Worm (Caenorhabditis elegans) whole organism, L4 larva: ENCODE data around the gene str-252.
A peak's percentile ranks its signal among the peaks of the same experiment; 100 is the strongest.

Experiments used
- F37D6.2 ChIP-seq: sonication (generic microtip); optimal IDR thresholded peaks from 2 replicates; lab custom pipeline; 2016; ENCODE audit warnings: mild to moderate bottlenecking, missing genetic modification characterization, missing compliant biosample characterization
- T20F7.1 ChIP-seq: fragments of 200-800 bp; sonication (Bioruptor generic); optimal IDR thresholded peaks from 2 replicates; lab custom pipeline; 2018; ENCODE audit warnings: mild to moderate bottlenecking, missing genetic modification characterization, missing compliant biosample characterization
- T26A8.4 ChIP-seq: fragments of 200-800 bp; sonication (Bioruptor generic); IDR thresholded peaks from 2 replicates; pipeline ENCODE4 v1.3.6; 2022; ENCODE audit warnings: missing genetic modification characterization, missing compliant biosample characterization
- Y75B8A.6 ChIP-seq: fragments of 200-800 bp; sonication (Bioruptor generic); IDR thresholded peaks from 2 replicates; pipeline ENCODE4 v1.3.6; 2022; ENCODE audit warnings: missing genetic modification reagents, missing genetic modification characterization, missing compliant biosample characterization
- aha-1 ChIP-seq: fragments of 150-350 bp; peaks from one replicate; lab custom pipeline; 2014; ENCODE audit warnings: missing biosample characterization, missing genetic modification characterization
- aly-2 ChIP-seq: sonication (generic microtip); optimal IDR thresholded peaks from 2 replicates; lab custom pipeline; 2018; ENCODE audit warnings: missing biosample characterization, missing genetic modification characterization
- ama-1 ChIP-seq: fragments of 150-350 bp; optimal IDR thresholded peaks from 2 replicates; lab custom pipeline; 2014; ENCODE audit warnings: inconsistent platforms, mixed read lengths
- arid-1 ChIP-seq: fragments of 200-800 bp; sonication (Bioruptor generic); conservative IDR thresholded peaks from 2 replicates; pipeline ENCODE4 v1.3.6; 2022; ENCODE audit warnings: missing genetic modification reagents, missing genetic modification characterization, missing compliant biosample characterization
- ceh-28 ChIP-seq: fragments of 150-350 bp; optimal IDR thresholded peaks from 2 replicates; lab custom pipeline; 2014; ENCODE audit warnings: missing biosample characterization, missing genetic modification reagents, missing genetic modification characterization
- ceh-44 ChIP-seq: fragments of 200-800 bp; sonication (Bioruptor generic); IDR thresholded peaks from 2 replicates; pipeline ENCODE4 v1.3.6; 2022; ENCODE audit warnings: missing genetic modification reagents, missing genetic modification characterization, missing compliant biosample characterization
- ceh-82 ChIP-seq: sonication (generic microtip); optimal IDR thresholded peaks from 2 replicates; lab custom pipeline; 2017; ENCODE audit warnings: missing biosample characterization, missing genetic modification characterization
- daf-8 ChIP-seq: fragments of 200-800 bp; sonication (Bioruptor generic); IDR thresholded peaks from 2 replicates; pipeline ENCODE4 v1.3.6; 2022; ENCODE audit warnings: missing genetic modification characterization, missing compliant biosample characterization
- dmd-6 ChIP-seq: fragments of 200-800 bp; sonication (Bioruptor generic); IDR thresholded peaks from 2 replicates; pipeline ENCODE4 v1.3.6; 2022; ENCODE audit warnings: missing genetic modification reagents, missing genetic modification characterization, missing compliant biosample characterization
- gei-8 ChIP-seq: fragments of 200-800 bp; sonication (Bioruptor generic); optimal IDR thresholded peaks from 2 replicates; lab custom pipeline; 2018; ENCODE audit warnings: mild to moderate bottlenecking, missing genetic modification characterization, missing compliant biosample characterization
- hif-1 ChIP-seq, 2 experiments: sonication (generic microtip); optimal IDR thresholded peaks; 2 replicates each; lab custom pipeline; 2016 to 2017; ENCODE audit warnings: missing compliant biosample characterization in 2 of 2, missing genetic modification characterization in 2 of 2, missing genetic modification reagents in 2 of 2, missing genotype in 2 of 2, mild to moderate bottlenecking in 1 of 2
- hlh-30 ChIP-seq: sonication (generic microtip); optimal IDR thresholded peaks from 2 replicates; lab custom pipeline; 2017; ENCODE audit warnings: antibody characterized with exemption, mild to moderate bottlenecking, missing genetic modification characterization, missing compliant biosample characterization; ENCODE audit not compliant: insufficient read depth
- lim-7 ChIP-seq: fragments of 200-800 bp; sonication (Bioruptor generic); IDR thresholded peaks from 2 replicates; pipeline ENCODE4 v1.3.6; 2022; ENCODE audit warnings: missing genetic modification characterization, missing compliant biosample characterization
- lin-39 ChIP-seq: fragments of 150-350 bp; optimal IDR thresholded peaks from 2 replicates; lab custom pipeline; 2014; ENCODE audit warnings: missing biosample characterization, missing genetic modification reagents, missing genetic modification characterization
- mdl-1 ChIP-seq, 2 experiments: fragments of 150-350 bp in 1 of 2; sonication (generic microtip) in 1 of 2; optimal IDR thresholded peaks; 2 replicates each; lab custom pipeline; 2014 to 2017; ENCODE audit warnings: missing biosample characterization in 2 of 2, missing genetic modification characterization in 2 of 2
- mdt-29 ChIP-seq: fragments of 200-800 bp; sonication (Bioruptor generic); IDR thresholded peaks from 2 replicates; pipeline ENCODE4 v1.3.6; 2022; ENCODE audit warnings: missing genetic modification reagents, missing genetic modification characterization, missing compliant biosample characterization
- mes-2 ChIP-seq: sonication (generic microtip); optimal IDR thresholded peaks from 2 replicates; lab custom pipeline; 2016; ENCODE audit warnings: missing genotype, mild to moderate bottlenecking, missing genetic modification characterization, missing compliant biosample characterization; ENCODE audit not compliant: poor library complexity, severe bottlenecking
- mxl-2 ChIP-seq: fragments of 200-800 bp; sonication (Bioruptor generic); conservative IDR thresholded peaks from 2 replicates; pipeline ENCODE4 v1.3.6; 2022; ENCODE audit warnings: missing genetic modification reagents, missing genetic modification characterization, missing compliant biosample characterization
- nhr-10 ChIP-seq: fragments of 150-350 bp; optimal IDR thresholded peaks from 2 replicates; lab custom pipeline; 2014; ENCODE audit warnings: missing biosample characterization, missing genetic modification characterization
- nhr-102 ChIP-seq: sonication (generic microtip); optimal IDR thresholded peaks from 2 replicates; lab custom pipeline; 2016; ENCODE audit warnings: mild to moderate bottlenecking, missing genetic modification characterization, moderate library complexity, missing compliant biosample characterization
- nhr-11 ChIP-seq: fragments of 150-350 bp; optimal IDR thresholded peaks from 2 replicates; lab custom pipeline; 2014; ENCODE audit warnings: missing biosample characterization, missing genetic modification characterization
- nhr-28 ChIP-seq: fragments of 150-350 bp; optimal IDR thresholded peaks from 2 replicates; lab custom pipeline; 2014; ENCODE audit warnings: missing biosample characterization, missing genetic modification characterization
- nhr-77 ChIP-seq: fragments of 150-350 bp; optimal IDR thresholded peaks from 2 replicates; lab custom pipeline; 2014; ENCODE audit warnings: missing biosample characterization, missing genetic modification characterization
- php-3 ChIP-seq: fragments of 200-800 bp; sonication (Bioruptor generic); IDR thresholded peaks from 2 replicates; pipeline ENCODE4 v1.3.6; 2022; ENCODE audit warnings: missing genetic modification reagents, missing genetic modification characterization, missing compliant biosample characterization
- pqm-1 ChIP-seq: sonication (generic microtip); optimal IDR thresholded peaks from 2 replicates; lab custom pipeline; 2017; ENCODE audit warnings: missing biosample characterization, missing genetic modification characterization
- skn-1 ChIP-seq: fragments of 150-350 bp; optimal IDR thresholded peaks from 2 replicates; lab custom pipeline; 2014; ENCODE audit warnings: missing biosample characterization, missing genetic modification characterization
- snpc-4 ChIP-seq: fragments of 150-350 bp; optimal IDR thresholded peaks from 2 replicates; lab custom pipeline; 2014; ENCODE audit warnings: missing biosample characterization, missing genetic modification characterization
- unc-130 ChIP-seq: sonication (generic microtip); optimal IDR thresholded peaks from 2 replicates; lab custom pipeline; 2016; ENCODE audit warnings: missing genetic modification reagents, missing genetic modification characterization, missing compliant biosample characterization
- unc-39 ChIP-seq: sonication (generic microtip); optimal IDR thresholded peaks from 2 replicates; lab custom pipeline; 2017; ENCODE audit warnings: missing biosample characterization, missing genetic modification characterization

The str-252 gene

ce11 chrV:13936052-13936451 lies 19.8 kb downstream of the str-252 start:
- TF ChIP-seq mxl-2 (GFP tag; lab: Robert Waterston, UW) (no peak), mdt-29 (GFP tag; lab: Robert Waterston, UW) (no peak), nhr-28 (tag; lab: Kevin White, UChicago) (peak; percentile 33), ceh-28 (tag; lab: Kevin White, UChicago) (no peak), ceh-82 (tag; lab: Kevin White, UChicago) (no peak), hlh-30 (tag; lab: Kevin White, UChicago) (peak; percentile 70), daf-8 (no peak), mdl-1 (tag; optimal IDR thresholded peaks at IDR 0.05; lab: Kevin White, UChicago) (peak in 1 of 2 experiments; percentile 44), aha-1 (tag; lab: Kevin White, UChicago) (peak; percentile 23)

DNA sequence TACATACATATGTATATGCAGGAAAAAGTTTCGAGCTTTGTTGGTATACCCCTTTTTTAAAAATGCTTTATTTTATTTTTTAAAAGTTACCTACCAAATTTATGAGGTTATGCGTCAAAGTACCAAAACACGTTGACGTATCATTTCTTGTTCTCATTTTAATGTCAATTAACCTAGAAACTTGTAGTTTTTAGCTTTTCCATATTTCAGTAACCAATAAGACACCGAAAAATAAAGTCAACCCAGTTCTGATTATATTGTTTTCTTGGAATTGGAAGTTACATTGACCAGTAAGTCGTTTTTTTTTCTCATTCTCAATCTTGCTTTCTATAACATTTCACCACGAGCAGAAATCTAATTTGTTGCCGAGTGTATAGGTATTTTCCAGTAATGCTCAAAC lies 20.6 kb downstream of the str-252 start, which contains the start of gene srw-145:
TSS of gene srw-145 (plus strand) at position 301 of the 400 bp plus-strand sequence.
- TF ChIP-seq Y75B8A.6 (no peak), T26A8.4 (no peak), nhr-102 (tag; lab: Kevin White, UChicago) (no peak), lin-39 (tag; lab: Kevin White, UChicago) (no peak), nhr-11 (tag; lab: Kevin White, UChicago) (peak; percentile 6), ama-1 (lab: Kevin White, UChicago) (no peak), unc-130 (GFP tag; lab: Kevin White, UChicago) (no peak), hif-1 (tag; optimal IDR thresholded peaks at IDR 0.05; lab: Kevin White, UChicago) (no peak), gei-8 (GFP tag; lab: Kevin White, UChicago) (no peak), aha-1 (tag; lab: Kevin White, UChicago) (peak; percentile 41)

ce11 chrV:13942082-13942481 lies 25.8 kb downstream of the str-252 start, which contains the start of gene dpr-1:
TSS of gene dpr-1 (minus strand) at chrV:13942182.
- TF ChIP-seq mdt-29 (GFP tag; lab: Robert Waterston, UW), result no peak
- TF ChIP-seq pqm-1 (tag; lab: Kevin White, UChicago), result no peak
- no peak for TF ChIP-seq unc-130 (GFP tag; lab: Kevin White, UChicago)
- TF ChIP-seq nhr-10 (tag; lab: Kevin White, UChicago), result no peak
- TF ChIP-seq T20F7.1, result no peak
- TF ChIP-seq php-3 (GFP tag; lab: Robert Waterston, UW), result no peak
- TF ChIP-seq lim-7 (GFP tag; lab: Robert Waterston, UW), result no peak

ce11 chrV:13946385-13947019 lies 30.2 kb downstream of the str-252 start, which contains the start of the genes srx-10 and clec-226:
TSS of gene srx-10 (minus strand) at chrV:13946485.
TSS of gene clec-226 (plus strand) at chrV:13946969.
- no peak for TF ChIP-seq unc-39
- TF ChIP-seq ceh-44 (GFP tag; lab: Robert Waterston, UW), result no peak
- no peak for TF ChIP-seq mdt-29 (GFP tag; lab: Robert Waterston, UW)
- TF ChIP-seq nhr-77 (tag; lab: Kevin White, UChicago), result no peak
- TF ChIP-seq dmd-6 (GFP tag; lab: Robert Waterston, UW), result no peak
- TF ChIP-seq aly-2 (tag; lab: Kevin White, UChicago), result no peak
- no peak for TF ChIP-seq F37D6.2 (tag; lab: Kevin White, UChicago)
- TF ChIP-seq snpc-4, result no peak
- TF ChIP-seq mes-2, result no peak

DNA sequence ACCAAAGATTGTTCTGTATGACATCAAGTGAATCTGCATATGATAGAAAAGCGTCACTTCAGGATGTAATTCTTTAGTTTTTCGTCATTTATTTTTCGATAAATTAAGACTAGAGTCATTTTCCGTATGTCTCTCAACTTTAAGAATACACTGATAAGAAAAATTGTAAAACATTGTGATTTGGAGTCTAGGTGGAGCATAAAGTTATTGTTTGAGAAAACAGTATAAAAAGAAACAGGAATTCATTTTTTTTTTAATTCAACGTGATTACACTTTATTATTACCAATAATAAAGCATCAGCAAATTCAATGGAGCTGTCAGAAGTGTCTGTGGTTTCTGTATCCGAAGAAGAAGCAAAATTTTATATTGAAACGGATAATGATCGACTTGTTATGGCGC lies 32.7 kb downstream of the str-252 start, which contains the start of gene R10D12.6:
TSS of gene R10D12.6 (plus strand) at position 301 of the 400 bp plus-strand sequence.
- TF ChIP-seq nhr-28 (tag; lab: Kevin White, UChicago) (peak; percentile 52), pqm-1 (tag; lab: Kevin White, UChicago) (peak; percentile 3), skn-1 (no peak), arid-1 (GFP tag; lab: Robert Waterston, UW) (no peak)
